Worm (Caenorhabditis elegans) whole organism, L1 larva: ENCODE results near the gene C34C12.6.

Source experiments
- C04F5.9 ChIP-seq: sonication (generic microtip); optimal IDR thresholded peaks from 2 replicates; lab custom pipeline; 2016; ENCODE audit warnings: missing genetic modification characterization, missing compliant biosample characterization
- C16A3.4 ChIP-seq: fragments of 150-350 bp; optimal IDR thresholded peaks from 2 replicates; lab custom pipeline; 2014; ENCODE audit warnings: missing biosample characterization, missing genetic modification characterization
- aha-1 ChIP-seq: fragments of 150-350 bp; optimal IDR thresholded peaks from 2 replicates; lab custom pipeline; 2014; ENCODE audit warnings: missing biosample characterization, missing genetic modification characterization
- alr-1 ChIP-seq: fragments of 200-800 bp; sonication (Bioruptor generic); optimal IDR thresholded peaks from 2 replicates; lab custom pipeline; 2018; ENCODE audit warnings: borderline replicate concordance, mild to moderate bottlenecking, missing genetic modification characterization, missing compliant biosample characterization
- blmp-1 ChIP-seq: fragments of 150-350 bp; optimal IDR thresholded peaks from 2 replicates; lab custom pipeline; 2014; ENCODE audit warnings: missing biosample characterization, missing genetic modification characterization
- ceh-82 ChIP-seq, 3 experiments: fragments of 150-350 bp in 1 of 3; sonication (generic microtip) in 2 of 3; optimal IDR thresholded peaks; 2 replicates each; lab custom pipeline; 2014 to 2017; ENCODE audit warnings: missing biosample characterization in 3 of 3, missing genetic modification characterization in 3 of 3
- dsc-1 ChIP-seq: sonication (generic microtip); optimal IDR thresholded peaks from 2 replicates; lab custom pipeline; 2016; ENCODE audit warnings: mild to moderate bottlenecking, missing genetic modification characterization, missing compliant biosample characterization
- efl-1 ChIP-seq, 4 experiments: fragments of 150-350 bp; optimal IDR thresholded peaks in 3 of 4; peaks in 1 of 4; 1 replicate in 1 of 4; 2 replicates in 3 of 4; lab custom pipeline; 2014; ENCODE audit warnings: missing biosample characterization in 2 of 4, missing genetic modification characterization in 2 of 4, missing genetic modification reagents in 2 of 4
- egl-13 ChIP-seq: sonication (generic microtip); optimal IDR thresholded peaks from 2 replicates; lab custom pipeline; 2016; ENCODE audit warnings: missing genotype, missing genetic modification reagents, missing genetic modification characterization, missing compliant biosample characterization
- egl-27 ChIP-seq, 2 experiments: fragments of 150-350 bp in 1 of 2; sonication (generic microtip); optimal IDR thresholded peaks; 3 replicates each; lab custom pipeline; 2017 to 2018; ENCODE audit warnings: missing biosample characterization in 2 of 2, missing genetic modification characterization in 2 of 2, missing genetic modification reagents in 2 of 2
- elt-2 ChIP-seq: sonication (generic microtip); optimal IDR thresholded peaks from 2 replicates; lab custom pipeline; 2016; ENCODE audit warnings: missing genetic modification characterization, mild to moderate bottlenecking, inconsistent platforms, missing compliant biosample characterization, missing genetic modification reagents
- elt-3 ChIP-seq, 6 experiments: fragments of 150-350 bp in 1 of 6; sonication (generic microtip); optimal IDR thresholded peaks; 2 replicates each; lab custom pipeline; 2017 to 2018; ENCODE audit warnings: missing biosample characterization in 6 of 6, missing genetic modification characterization in 6 of 6, inconsistent platforms in 1 of 6
- fkh-8 ChIP-seq: sonication (generic microtip); optimal IDR thresholded peaks from 2 replicates; lab custom pipeline; 2016; ENCODE audit warnings: mild to moderate bottlenecking, missing genetic modification characterization, missing compliant biosample characterization
- grh-1 ChIP-seq: fragments of 200-800 bp; sonication (Bioruptor generic); IDR thresholded peaks from 2 replicates; pipeline ENCODE4 v1.3.6; 2022; ENCODE audit warnings: missing genetic modification reagents, missing genetic modification characterization, missing compliant biosample characterization
- irx-1 ChIP-seq: sonication (generic microtip); optimal IDR thresholded peaks from 2 replicates; lab custom pipeline; 2016; ENCODE audit warnings: missing genetic modification characterization, missing compliant biosample characterization
- lin-14 ChIP-seq: fragments of 200-800 bp; sonication (Bioruptor generic); optimal IDR thresholded peaks from 2 replicates; lab custom pipeline; 2018; ENCODE audit warnings: mild to moderate bottlenecking, missing genetic modification characterization, moderate library complexity, missing compliant biosample characterization
- lin-15B ChIP-seq: fragments of 150-350 bp; sonication (generic microtip); optimal IDR thresholded peaks from 3 replicates; lab custom pipeline; 2014; ENCODE audit warnings: missing biosample characterization, missing genetic modification characterization
- lin-35 ChIP-seq, 2 experiments: fragments of 150-350 bp; optimal IDR thresholded peaks; 2 replicates each; lab custom pipeline; 2014; ENCODE audit warnings: missing biosample characterization in 2 of 2, missing genetic modification characterization in 2 of 2, missing genetic modification reagents in 2 of 2
- lin-39 ChIP-seq: fragments of 150-350 bp; optimal IDR thresholded peaks from 2 replicates; lab custom pipeline; 2014; ENCODE audit warnings: missing biosample characterization, missing genetic modification reagents, missing genetic modification characterization
- lir-3 ChIP-seq: sonication (generic microtip); optimal IDR thresholded peaks from 2 replicates; lab custom pipeline; 2016; ENCODE audit warnings: mild to moderate bottlenecking, missing genetic modification characterization, moderate library complexity, missing compliant biosample characterization; ENCODE audit not compliant: poor library complexity
- mdl-1 ChIP-seq, 2 experiments: fragments of 150-350 bp; optimal IDR thresholded peaks; 2 replicates each; lab custom pipeline; 2014 to 2017; ENCODE audit warnings: missing biosample characterization in 2 of 2, missing genetic modification characterization in 2 of 2, inconsistent platforms in 1 of 2
- nhr-19 ChIP-seq: fragments of 200-800 bp; sonication (Bioruptor generic); conservative IDR thresholded peaks from 2 replicates; pipeline ENCODE4 v1.3.6; 2022; ENCODE audit warnings: missing genetic modification characterization, missing compliant biosample characterization
- nhr-20 ChIP-seq: sonication (generic microtip); optimal IDR thresholded peaks from 2 replicates; lab custom pipeline; 2016; ENCODE audit warnings: mild to moderate bottlenecking, missing genetic modification characterization, missing compliant biosample characterization
- nhr-237 ChIP-seq: fragments of 150-350 bp; optimal IDR thresholded peaks from 2 replicates; lab custom pipeline; 2014; ENCODE audit warnings: missing biosample characterization, missing genetic modification characterization
- nhr-71 ChIP-seq: sonication (generic microtip); optimal IDR thresholded peaks from 2 replicates; lab custom pipeline; 2016; ENCODE audit warnings: mild to moderate bottlenecking, missing genetic modification characterization, moderate library complexity, missing compliant biosample characterization
- nhr-77 ChIP-seq: fragments of 150-350 bp; optimal IDR thresholded peaks from 2 replicates; lab custom pipeline; 2014; ENCODE audit warnings: missing biosample characterization, missing genetic modification characterization
- nhr-90 ChIP-seq: sonication (generic microtip); optimal IDR thresholded peaks from 2 replicates; lab custom pipeline; 2016; ENCODE audit warnings: mild to moderate bottlenecking, missing genetic modification characterization, missing compliant biosample characterization; ENCODE audit not compliant: poor library complexity
- rnt-1 ChIP-seq: sonication (generic microtip); optimal IDR thresholded peaks from 2 replicates; lab custom pipeline; 2016; ENCODE audit warnings: mild to moderate bottlenecking, missing genetic modification characterization, moderate library complexity, missing compliant biosample characterization
- skn-1 ChIP-seq: fragments of 150-350 bp; optimal IDR thresholded peaks from 2 replicates; lab custom pipeline; 2014; ENCODE audit warnings: missing biosample characterization, missing genetic modification characterization
- snu-23 ChIP-seq: sonication (generic microtip); optimal IDR thresholded peaks from 2 replicates; lab custom pipeline; 2016; ENCODE audit warnings: missing genetic modification characterization, missing compliant biosample characterization
- sptf-1 ChIP-seq: fragments of 150-350 bp; optimal IDR thresholded peaks from 2 replicates; lab custom pipeline; 2014; ENCODE audit warnings: missing biosample characterization, missing genetic modification characterization
- unc-30 ChIP-seq: sonication (generic microtip); optimal IDR thresholded peaks from 2 replicates; lab custom pipeline; 2017; ENCODE audit warnings: missing biosample characterization, missing genetic modification characterization
- unc-62 ChIP-seq: fragments of 150-350 bp; optimal IDR thresholded peaks from 2 replicates; lab custom pipeline; 2014; ENCODE audit warnings: missing biosample characterization, missing genetic modification reagents, missing genetic modification characterization
- xbp-1 ChIP-seq: sonication (generic microtip); optimal IDR thresholded peaks from 2 replicates; lab custom pipeline; 2016; ENCODE audit warnings: missing genetic modification characterization, missing compliant biosample characterization
- zag-1 ChIP-seq: fragments of 150-350 bp; optimal IDR thresholded peaks from 2 replicates; lab custom pipeline; 2014; ENCODE audit warnings: missing biosample characterization, missing genetic modification characterization

C34C12.6 gene

ce11 chrIII:3519505-3519904, 37.1 kb downstream of the C34C12.6 start, which contains the start of gene hmit-1.3:
TSS of gene hmit-1.3 (minus strand) at chrIII:3519607.
- TF ChIP-seq aha-1 (tag; lab: Kevin White, UChicago) (no peak), lin-35 (GFP tag; optimal IDR thresholded peaks at IDR 0.05; lab: Kevin White, UChicago) (peak in 1 of 2 experiments; percentile 9)

ce11 chrIII:3520417-3520816, 38.0 kb downstream of the C34C12.6 start:
- TF ChIP-seq snu-23 (GFP tag; lab: Kevin White, UChicago) (peak; percentile 18), lin-35 (GFP tag; optimal IDR thresholded peaks at IDR 0.05; lab: Kevin White, UChicago) (peak in 1 of 2 experiments; percentile 44), irx-1 (no peak), nhr-19 (GFP tag; lab: Robert Waterston, UW) (no peak), zag-1 (tag; lab: Kevin White, UChicago) (no peak), nhr-20 (tag; lab: Kevin White, UChicago) (peak; percentile 25), lin-14 (GFP tag; lab: Kevin White, UChicago) (peak; percentile 10), mdl-1 (tag; optimal IDR thresholded peaks at IDR 0.05; lab: Kevin White, UChicago) (peak in 1 of 2 experiments; percentile 56), elt-3 (tag; optimal IDR thresholded peaks at IDR 0.05; lab: Kevin White, UChicago) (no peak), egl-13 (tag; lab: Kevin White, UChicago) (no peak), unc-62 (GFP tag; lab: Kevin White, UChicago) (no peak), blmp-1 (tag; lab: Kevin White, UChicago) (peak; percentile 71), elt-2 (tag; lab: Kevin White, UChicago) (peak; percentile 76), nhr-71 (tag; lab: Kevin White, UChicago) (peak; percentile 27), C16A3.4 (tag; lab: Kevin White, UChicago) (no peak), nhr-90 (tag; lab: Kevin White, UChicago) (peak; percentile 11), lin-15B (tag; lab: Kevin White, UChicago) (no peak)

- no peak for TF ChIP-seq grh-1 (GFP tag; lab: Robert Waterston, UW)
- TF ChIP-seq efl-1 (optimal IDR thresholded peaks at IDR 0.05; lab: Kevin White, UChicago) = no peak
- peak in 1 of 2 experiments; percentile 49 for TF ChIP-seq efl-1 (GFP tag; optimal IDR thresholded peaks at IDR 0.05 in 1 of 2; lab: Kevin White, UChicago)
Measured at ce11 chrIII:3523363-3523762, 41.0 kb downstream of the C34C12.6 start.

- no peak for TF ChIP-seq alr-1 (tag; lab: Kevin White, UChicago)
- TF ChIP-seq unc-30 (tag; lab: Kevin White, UChicago) = no peak
- no peak for TF ChIP-seq lin-39 (tag; lab: Kevin White, UChicago)
- no peak for TF ChIP-seq nhr-77 (tag; lab: Kevin White, UChicago)
- TF ChIP-seq nhr-237 (tag; lab: Kevin White, UChicago) = no peak
- no peak for TF ChIP-seq skn-1 (tag; lab: Kevin White, UChicago)
- no peak for TF ChIP-seq sptf-1 (tag; lab: Kevin White, UChicago)
- no peak for TF ChIP-seq lir-3 (tag; lab: Kevin White, UChicago)
- no peak for TF ChIP-seq lin-35 (GFP tag; optimal IDR thresholded peaks at IDR 0.05; lab: Kevin White, UChicago)
- TF ChIP-seq C04F5.9 = no peak
- no peak for TF ChIP-seq ceh-82 (tag; optimal IDR thresholded peaks at IDR 0.05; lab: Kevin White, UChicago)
- no peak for TF ChIP-seq nhr-71 (tag; lab: Kevin White, UChicago)
- TF ChIP-seq fkh-8 (tag; lab: Kevin White, UChicago) = no peak
- no peak for TF ChIP-seq dsc-1 (tag; lab: Kevin White, UChicago)
- no peak for TF ChIP-seq egl-27 (tag; optimal IDR thresholded peaks at IDR 0.05; lab: Kevin White, UChicago)
- TF ChIP-seq rnt-1 (tag; lab: Kevin White, UChicago) = no peak
- TF ChIP-seq xbp-1 (tag; lab: Kevin White, UChicago) = no peak
Measured at ce11 chrIII:3528342-3528741, 46.0 kb downstream of the C34C12.6 start, which contains the start of gene rpl-37. TSS of gene rpl-37 (plus strand) at chrIII:3528642.
